Fruit fly (Drosophila melanogaster) whole organism, prepupa: ENCODE results near the gene CG14969.
A peak's percentile ranks its signal among the peaks of the same experiment; 100 is the strongest.

ENCODE experiments used
- Blimp-1 ChIP-seq: fragments of 200-800 bp; sonication (Bioruptor generic); optimal IDR thresholded peaks from 3 replicates; lab custom pipeline; 2017; ENCODE audit warnings: missing biosample characterization, missing genetic modification characterization, mild to moderate bottlenecking, moderate library complexity, missing genetic modification reagents
- CG10669 ChIP-seq: fragments of 200-800 bp; sonication (Bioruptor generic); optimal IDR thresholded peaks from 3 replicates; lab custom pipeline; 2018; ENCODE audit warnings: missing biosample characterization, mild to moderate bottlenecking, missing genetic modification characterization, moderate library complexity
- CG11294 ChIP-seq: fragments of 200-800 bp; sonication (Bioruptor generic); IDR thresholded peaks from 2 replicates; pipeline ENCODE4 v1.3.6; 2022; ENCODE audit warnings: missing biosample characterization, missing genetic modification characterization
- CG11762 ChIP-seq: fragments of 200-800 bp; sonication (Bioruptor generic); optimal IDR thresholded peaks from 3 replicates; lab custom pipeline; 2016; ENCODE audit warnings: missing biosample characterization, missing genetic modification characterization; ENCODE audit not compliant: insufficient read depth
- CG11902 ChIP-seq: fragments of 200-800 bp; sonication (Bioruptor generic); optimal IDR thresholded peaks from 3 replicates; lab custom pipeline; 2016; ENCODE audit warnings: missing biosample characterization, missing genetic modification characterization
- CG15336 ChIP-seq: fragments of 200-800 bp; sonication (Bioruptor generic); IDR thresholded peaks from 2 replicates; pipeline ENCODE4 v1.3.6; 2022; ENCODE audit warnings: missing biosample characterization, missing genetic modification characterization
- CG1621 ChIP-seq: fragments of 200-800 bp; sonication (Bioruptor generic); optimal IDR thresholded peaks from 3 replicates; lab custom pipeline; 2018; ENCODE audit warnings: missing biosample characterization, mild to moderate bottlenecking, missing genetic modification characterization
- CG16779 ChIP-seq: fragments of 200-800 bp; sonication (Bioruptor generic); optimal IDR thresholded peaks from 3 replicates; lab custom pipeline; 2017; ENCODE audit warnings: missing biosample characterization, mild to moderate bottlenecking, missing genetic modification characterization
- CG3032 ChIP-seq: fragments of 200-800 bp; optimal IDR thresholded peaks from 2 replicates; lab custom pipeline; 2019; ENCODE audit warnings: missing biosample characterization, mild to moderate bottlenecking, missing genetic modification characterization, moderate library complexity
- CG31627 ChIP-seq: fragments of 200-800 bp; sonication (Bioruptor generic); optimal IDR thresholded peaks from 3 replicates; lab custom pipeline; 2016; ENCODE audit warnings: missing biosample characterization, missing genetic modification characterization
- CG32006 ChIP-seq: fragments of 200-800 bp; sonication (Bioruptor generic); optimal IDR thresholded peaks from 3 replicates; lab custom pipeline; 2017; ENCODE audit warnings: missing biosample characterization, mild to moderate bottlenecking, missing genetic modification characterization
- CG3919 ChIP-seq: fragments of 200-800 bp; sonication (Bioruptor generic); optimal IDR thresholded peaks from 3 replicates; lab custom pipeline; 2016; ENCODE audit warnings: missing biosample characterization, missing genetic modification characterization
- CG6163 ChIP-seq: fragments of 200-800 bp; sonication (Bioruptor generic); IDR thresholded peaks from 3 replicates; pipeline ENCODE4 v1.3.6; 2022; ENCODE audit warnings: missing biosample characterization, missing genetic modification characterization
- CG6276 ChIP-seq: fragments of 200-800 bp; sonication (Bioruptor generic); optimal IDR thresholded peaks from 2 replicates; lab custom pipeline; 2017; ENCODE audit warnings: missing biosample characterization, mild to moderate bottlenecking, missing genetic modification characterization
- CG6792 ChIP-seq: fragments of 200-800 bp; sonication (Bioruptor generic); optimal IDR thresholded peaks from 3 replicates; lab custom pipeline; 2016; ENCODE audit warnings: missing biosample characterization, missing genetic modification characterization
- CG6854 ChIP-seq: fragments of 200-800 bp; sonication (Bioruptor generic); optimal IDR thresholded peaks from 2 replicates; lab custom pipeline; 2017; ENCODE audit warnings: missing biosample characterization, mild to moderate bottlenecking, missing genetic modification characterization
- CG7368 ChIP-seq: fragments of 200-800 bp; sonication (Bioruptor generic); optimal IDR thresholded peaks from 3 replicates; lab custom pipeline; 2016; ENCODE audit warnings: missing biosample characterization, missing genetic modification characterization
- CG8119 ChIP-seq: fragments of 200-800 bp; sonication (Bioruptor generic); IDR thresholded peaks from 3 replicates; pipeline ENCODE4 v1.3.6; 2022; ENCODE audit warnings: missing biosample characterization, missing genetic modification characterization
- CG8319 ChIP-seq: fragments of 200-800 bp; sonication (Bioruptor generic); optimal IDR thresholded peaks from 3 replicates; lab custom pipeline; 2016; ENCODE audit warnings: missing biosample characterization, missing genetic modification characterization
- CG9139 ChIP-seq: fragments of 200-800 bp; sonication (Bioruptor generic); optimal IDR thresholded peaks from 3 replicates; lab custom pipeline; 2017; ENCODE audit warnings: missing biosample characterization, mild to moderate bottlenecking, missing genetic modification characterization
- Eip78C ChIP-seq: fragments of 200-800 bp; sonication (Bioruptor generic); peaks from one replicate; lab custom pipeline; 2016; ENCODE audit warnings: missing biosample characterization, missing genetic modification characterization
- Gug ChIP-seq: fragments of 200-800 bp; sonication (Bioruptor generic); IDR thresholded peaks from 2 replicates; pipeline ENCODE4 v1.3.6; 2022; ENCODE audit warnings: missing biosample characterization, missing genetic modification characterization
- Hr38 ChIP-seq: sonication (Bioruptor generic); optimal IDR thresholded peaks from 2 replicates; lab custom pipeline; 2016; ENCODE audit warnings: missing biosample characterization, missing genetic modification characterization
- Hr39 ChIP-seq: fragments of 200-800 bp; sonication (Bioruptor generic); optimal IDR thresholded peaks from 2 replicates; lab custom pipeline; 2016; ENCODE audit warnings: missing biosample characterization, missing genetic modification characterization
- Lpt ChIP-seq: fragments of 200-800 bp; sonication (Bioruptor generic); optimal IDR thresholded peaks from 3 replicates; lab custom pipeline; 2016; ENCODE audit warnings: missing biosample characterization, missing genetic modification characterization
- Met ChIP-seq: fragments of 200-800 bp; sonication (Bioruptor generic); optimal IDR thresholded peaks from 3 replicates; lab custom pipeline; 2016; ENCODE audit warnings: missing biosample characterization, missing genetic modification characterization
- Sox102F ChIP-seq: fragments of 200-800 bp; sonication (Bioruptor generic); optimal IDR thresholded peaks from 2 replicates; lab custom pipeline; 2016; ENCODE audit warnings: missing biosample characterization, mild to moderate bottlenecking, missing genetic modification characterization
- Sox14 ChIP-seq: fragments of 200-800 bp; sonication (Bioruptor generic); optimal IDR thresholded peaks from 3 replicates; lab custom pipeline; 2016; ENCODE audit warnings: missing biosample characterization, missing genetic modification characterization
- Sox15 ChIP-seq: fragments of 200-800 bp; sonication (Bioruptor generic); optimal IDR thresholded peaks from 3 replicates; lab custom pipeline; 2016; ENCODE audit warnings: missing biosample characterization, missing genetic modification characterization
- dac ChIP-seq: fragments of 200-800 bp; sonication (Bioruptor generic); optimal IDR thresholded peaks from 2 replicates; lab custom pipeline; 2017; ENCODE audit warnings: missing biosample characterization, mild to moderate bottlenecking, missing genetic modification characterization
- dsx ChIP-seq: fragments of 200-800 bp; optimal IDR thresholded peaks from 3 replicates; lab custom pipeline; 2019; ENCODE audit warnings: missing biosample characterization, mild to moderate bottlenecking, missing genetic modification characterization, moderate library complexity; ENCODE audit not compliant: poor library complexity, severe bottlenecking
- eg ChIP-seq: fragments of 200-800 bp; sonication (Bioruptor generic); IDR thresholded peaks from 3 replicates; pipeline ENCODE4 v1.3.6; 2022; ENCODE audit warnings: missing biosample characterization, missing genetic modification characterization
- esn ChIP-seq: fragments of 200-800 bp; sonication (Bioruptor generic); optimal IDR thresholded peaks from 2 replicates; lab custom pipeline; 2016; ENCODE audit warnings: missing biosample characterization, mild to moderate bottlenecking, missing genetic modification characterization, moderate library complexity
- fd59A ChIP-seq: fragments of 200-800 bp; sonication (Bioruptor generic); optimal IDR thresholded peaks from 2 replicates; lab custom pipeline; 2017; ENCODE audit warnings: missing biosample characterization, mild to moderate bottlenecking, missing genetic modification characterization, missing genetic modification reagents
- fd85E ChIP-seq: fragments of 200-800 bp; sonication (Bioruptor generic); optimal IDR thresholded peaks from 3 replicates; lab custom pipeline; 2016; ENCODE audit warnings: missing biosample characterization, missing genetic modification characterization
- fkh ChIP-seq: fragments of 200-800 bp; sonication (Bioruptor generic); optimal IDR thresholded peaks from 3 replicates; lab custom pipeline; 2017; ENCODE audit warnings: missing biosample characterization, mild to moderate bottlenecking, missing genetic modification characterization, moderate library complexity
- lz ChIP-seq: fragments of 200-800 bp; sonication (Bioruptor generic); optimal IDR thresholded peaks from 3 replicates; lab custom pipeline; 2016; ENCODE audit warnings: missing biosample characterization, missing genetic modification characterization
- pdm3 ChIP-seq: fragments of 200-800 bp; sonication (Bioruptor generic); optimal IDR thresholded peaks from 3 replicates; lab custom pipeline; 2016; ENCODE audit warnings: missing biosample characterization, missing genetic modification characterization
- salr ChIP-seq, 2 experiments: fragments of 200-800 bp; sonication (Bioruptor generic); optimal IDR thresholded peaks; 3 replicates each; lab custom pipeline; 2016 to 2018; ENCODE audit warnings: missing biosample characterization in 2 of 2, missing genetic modification characterization in 2 of 2, mild to moderate bottlenecking in 1 of 2
- ss ChIP-seq, 2 experiments: fragments of 200-800 bp; sonication (Bioruptor generic); optimal IDR thresholded peaks; 2 replicates in 1 of 2; 3 replicates in 1 of 2; lab custom pipeline; 2017 to 2018; ENCODE audit warnings: mild to moderate bottlenecking in 2 of 2, missing biosample characterization in 2 of 2, missing genetic modification characterization in 2 of 2, moderate library complexity in 1 of 2
- svp ChIP-seq: fragments of 200-800 bp; sonication (Bioruptor generic); peaks from one replicate; lab custom pipeline; 2016; ENCODE audit warnings: missing biosample characterization, missing genetic modification characterization
- vri ChIP-seq: fragments of 200-800 bp; sonication (Bioruptor generic); optimal IDR thresholded peaks from 3 replicates; lab custom pipeline; 2016; ENCODE audit warnings: missing biosample characterization, mild to moderate bottlenecking, missing genetic modification characterization

CG14969 gene

dm6 chr3L:3314049-3314448 lies 20.7 kb downstream of the CG14969 start, which contains the start of gene Drsl2:
Drsl2 (plus strand) TSS chr3L:3314349.
- TF ChIP-seq Blimp-1, result no peak
- peak; percentile 3 for TF ChIP-seq lz (GFP tag; lab: Kevin White, UChicago)
- peak; percentile 23 for TF ChIP-seq esn (GFP tag; lab: Kevin White, UChicago)
- TF ChIP-seq CG6792 (GFP tag; lab: Kevin White, UChicago), result no peak

dm6 chr3L:3308676-3309613 lies 25.8 kb downstream of the CG14969 start:
- TF ChIP-seq CG16779, result no peak
- TF ChIP-seq Met (GFP tag; lab: Kevin White, UChicago), result no peak
- no peak for TF ChIP-seq Sox15 (GFP tag; lab: Kevin White, UChicago)
- no peak for TF ChIP-seq Sox14 (GFP tag; lab: Kevin White, UChicago)
- TF ChIP-seq svp (GFP tag; lab: Kevin White, UChicago), result peak; percentile 80
- no peak for TF ChIP-seq CG11902 (GFP tag; lab: Kevin White, UChicago)
- no peak for TF ChIP-seq Hr39
- TF ChIP-seq vri (GFP tag; lab: Kevin White, UChicago), result peak; percentile 96
- peak; percentile 44 for TF ChIP-seq Eip78C (GFP tag; lab: Kevin White, UChicago)
- peak; percentile 58 for TF ChIP-seq fkh (GFP tag; lab: Kevin White, UChicago)
- TF ChIP-seq ss (GFP tag; optimal IDR thresholded peaks at IDR 0.05; lab: Kevin White, UChicago), result no peak
- TF ChIP-seq CG6163, result no peak
- TF ChIP-seq CG3032, result no peak

- TF ChIP-seq CG8319 (GFP tag; lab: Kevin White, UChicago) (no peak), salr (GFP tag; optimal IDR thresholded peaks at IDR 0.05; lab: Kevin White, UChicago) (no peak), CG31627 (no peak), CG6854 (GFP tag; lab: Kevin White, UChicago) (no peak), CG6276 (no peak), Hr38 (GFP tag; lab: Kevin White, UChicago) (no peak), dsx (GFP tag; lab: Kevin White, UChicago) (no peak), Sox14 (GFP tag; lab: Kevin White, UChicago) (no peak), CG3919 (GFP tag; lab: Kevin White, UChicago) (no peak), fd85E (no peak), Gug (GFP tag; lab: Robert Waterston, UW) (no peak), CG9139 (no peak), Met (GFP tag; lab: Kevin White, UChicago) (no peak), dac (GFP tag; lab: Kevin White, UChicago) (no peak), Lpt (no peak), fd59A (GFP tag; lab: Kevin White, UChicago) (no peak), CG11294 (GFP tag; lab: Robert Waterston, UW) (no peak), esn (GFP tag; lab: Kevin White, UChicago) (no peak)
Observed at dm6 chr3L:3307593-3307992, 27.2 kb downstream of the CG14969 start.

- TF ChIP-seq CG1621 (tag; lab: Kevin White, UChicago) (no peak), eg (no peak), CG11762 (no peak), Sox102F (no peak), CG7368 (no peak), CG15336 (GFP tag; lab: Robert Waterston, UW) (no peak), CG10669 (GFP tag; lab: Kevin White, UChicago) (no peak), CG31627 (no peak), pdm3 (GFP tag; lab: Kevin White, UChicago) (no peak), CG8119 (GFP tag; lab: Robert Waterston, UW) (no peak), CG32006 (GFP tag; lab: Kevin White, UChicago) (no peak), fd59A (GFP tag; lab: Kevin White, UChicago) (no peak)
- TF ChIP-seq, all 60 proteins: peak for 0
Observed at dm6 chr3L:3306515-3306914, 28.3 kb downstream of the CG14969 start.
